Fruit fly (Drosophila melanogaster) whole organism, embryonic: ENCODE results near the gene CG5157.

Source experiments
- Adf1 ChIP-seq: fragments of 200-800 bp; sonication (Bioruptor generic); IDR thresholded peaks from 2 replicates; pipeline ENCODE4 v1.3.6; 2022; ENCODE audit warnings: missing biosample characterization, missing genetic modification characterization
- Atf6 ChIP-seq: fragments of 200-800 bp; sonication (Bioruptor generic); IDR thresholded peaks from 2 replicates; pipeline ENCODE4 v1.3.6; 2022; ENCODE audit warnings: missing biosample characterization, missing genetic modification characterization
- B-H2 ChIP-seq: fragments of 200-800 bp; sonication (Bioruptor generic); optimal IDR thresholded peaks from 2 replicates; lab custom pipeline; 2018; ENCODE audit warnings: missing biosample characterization, mild to moderate bottlenecking, missing genetic modification characterization
- BEAF-32 ChIP-seq: fragments of 200-800 bp; sonication (Bioruptor generic); optimal IDR thresholded peaks from 3 replicates; lab custom pipeline; 2017; ENCODE audit warnings: missing biosample characterization, missing genetic modification characterization, mild to moderate bottlenecking, moderate library complexity, missing genetic modification reagents
- Bdp1 ChIP-seq: fragments of 200-800 bp; sonication (Bioruptor generic); optimal IDR thresholded peaks from 3 replicates; lab custom pipeline; 2016; ENCODE audit warnings: missing biosample characterization, missing genetic modification characterization
- CG10274 ChIP-seq: fragments of 200-800 bp; sonication (Bioruptor generic); optimal IDR thresholded peaks from 3 replicates; lab custom pipeline; 2017; ENCODE audit warnings: missing biosample characterization, mild to moderate bottlenecking, missing genetic modification characterization
- CG10366 ChIP-seq: fragments of 200-800 bp; sonication (Bioruptor generic); IDR thresholded peaks from 2 replicates; pipeline ENCODE4 v1.3.6; 2022; ENCODE audit warnings: missing biosample characterization, missing genetic modification characterization
- CG10543 ChIP-seq: fragments of 200-800 bp; sonication (Bioruptor generic); optimal IDR thresholded peaks from 3 replicates; lab custom pipeline; 2017; ENCODE audit warnings: missing biosample characterization, mild to moderate bottlenecking, missing genetic modification characterization, moderate library complexity
- CG11093 ChIP-seq: fragments of 200-800 bp; sonication (Bioruptor generic); IDR thresholded peaks from 3 replicates; pipeline ENCODE4 v1.3.6; 2022; ENCODE audit warnings: missing biosample characterization, missing genetic modification characterization
- CG11398 ChIP-seq: fragments of 200-800 bp; sonication (Bioruptor generic); optimal IDR thresholded peaks from 2 replicates; lab custom pipeline; 2016; ENCODE audit warnings: missing biosample characterization, missing genetic modification characterization
- CG12769 ChIP-seq: fragments of 200-800 bp; sonication (Bioruptor generic); optimal IDR thresholded peaks from 2 replicates; lab custom pipeline; 2019; ENCODE audit warnings: missing biosample characterization, mild to moderate bottlenecking, missing genetic modification characterization, moderate library complexity
- CG13287 ChIP-seq: fragments of 200-800 bp; sonication (Bioruptor generic); IDR thresholded peaks from 2 replicates; pipeline ENCODE4 v1.3.6; 2022; ENCODE audit warnings: missing biosample characterization, missing genetic modification characterization; ENCODE audit not compliant: partially characterized antibody
- CG14050 ChIP-seq: fragments of 200-800 bp; sonication (Bioruptor generic); IDR thresholded peaks from 3 replicates; pipeline ENCODE4 v1.3.6; 2022; ENCODE audit warnings: missing biosample characterization, missing genetic modification characterization
- CG15479 ChIP-seq: fragments of 200-800 bp; sonication (Bioruptor generic); optimal IDR thresholded peaks from 3 replicates; lab custom pipeline; 2019; ENCODE audit warnings: missing biosample characterization, mild to moderate bottlenecking, missing genetic modification characterization, moderate library complexity
- CG1603 ChIP-seq: fragments of 200-800 bp; sonication (Bioruptor generic); optimal IDR thresholded peaks from 2 replicates; lab custom pipeline; 2019; ENCODE audit warnings: missing biosample characterization, mild to moderate bottlenecking, missing genetic modification characterization, moderate library complexity
- CG17361 ChIP-seq: fragments of 200-800 bp; sonication (Bioruptor generic); IDR thresholded peaks from 3 replicates; pipeline ENCODE4 v1.3.6; 2022; ENCODE audit warnings: missing biosample characterization, missing genetic modification characterization
- CG2129 ChIP-seq: fragments of 200-800 bp; sonication (Bioruptor generic); IDR thresholded peaks from 2 replicates; pipeline ENCODE4 v1.3.6; 2022; ENCODE audit warnings: missing biosample characterization, missing genetic modification characterization; ENCODE audit not compliant: partially characterized antibody
- CG3838 ChIP-seq: fragments of 200-800 bp; sonication (Bioruptor generic); optimal IDR thresholded peaks from 3 replicates; lab custom pipeline; 2016; ENCODE audit warnings: missing biosample characterization, missing genetic modification characterization
- CG6254 ChIP-seq: fragments of 200-800 bp; sonication (Bioruptor generic); optimal IDR thresholded peaks from 3 replicates; lab custom pipeline; 2017; ENCODE audit warnings: mild to moderate bottlenecking, missing biosample characterization, missing genetic modification reagents, missing genetic modification characterization
- CG7745 ChIP-seq: fragments of 200-800 bp; sonication (Bioruptor generic); optimal IDR thresholded peaks from 2 replicates; lab custom pipeline; 2018; ENCODE audit warnings: missing biosample characterization, mild to moderate bottlenecking, missing genetic modification characterization, moderate library complexity
- CG8924 ChIP-seq: fragments of 200-800 bp; optimal IDR thresholded peaks from 3 replicates; lab custom pipeline; 2019; ENCODE audit warnings: missing biosample characterization, mild to moderate bottlenecking, missing genetic modification characterization, moderate library complexity
- CTCF ChIP-seq: fragments of 200-800 bp; sonication (Bioruptor generic); optimal IDR thresholded peaks from 2 replicates; lab custom pipeline; 2017; ENCODE audit warnings: missing biosample characterization, mild to moderate bottlenecking, missing genetic modification characterization, moderate library complexity
- CrebB ChIP-seq: fragments of 200-800 bp; sonication (Bioruptor generic); optimal IDR thresholded peaks from 3 replicates; lab custom pipeline; 2018; ENCODE audit warnings: missing biosample characterization, mild to moderate bottlenecking, missing genetic modification characterization
- Dek ChIP-seq: fragments of 200-800 bp; sonication (Bioruptor generic); optimal IDR thresholded peaks from 3 replicates; lab custom pipeline; 2019; ENCODE audit warnings: missing biosample characterization, mild to moderate bottlenecking, missing genetic modification characterization, moderate library complexity
- Doc2 ChIP-seq: fragments of 200-800 bp; sonication (Bioruptor generic); IDR thresholded peaks from 2 replicates; pipeline ENCODE4 v1.3.6; 2022; ENCODE audit warnings: missing biosample characterization, missing genetic modification characterization
- HLH4C ChIP-seq: fragments of 200-800 bp; sonication (Bioruptor generic); IDR thresholded peaks from 3 replicates; pipeline ENCODE4 v1.3.6; 2022; ENCODE audit warnings: missing biosample characterization, missing genetic modification characterization; ENCODE audit not compliant: partially characterized antibody
- Hr39 ChIP-seq: fragments of >200 bp; optimal IDR thresholded peaks from 2 replicates; lab custom pipeline; 2017
- MESR4 ChIP-seq: fragments of 200-800 bp; sonication (Bioruptor generic); optimal IDR thresholded peaks from 2 replicates; lab custom pipeline; 2018; ENCODE audit warnings: missing biosample characterization, mild to moderate bottlenecking, missing genetic modification characterization, moderate library complexity
- NC2β ChIP-seq: fragments of 200-800 bp; sonication (Bioruptor generic); optimal IDR thresholded peaks from 2 replicates; lab custom pipeline; 2016; ENCODE audit warnings: missing biosample characterization, missing genetic modification characterization
- Neu2 ChIP-seq: fragments of 200-800 bp; sonication (Bioruptor generic); optimal IDR thresholded peaks from 3 replicates; lab custom pipeline; 2016; ENCODE audit warnings: missing biosample characterization, missing genetic modification characterization, borderline replicate concordance
- Tbp ChIP-seq: fragments of >200 bp; optimal IDR thresholded peaks from 2 replicates; lab custom pipeline; 2018; ENCODE audit warnings: missing biosample characterization, missing genetic modification characterization
- bab2 ChIP-seq: fragments of 200-800 bp; sonication (Bioruptor generic); optimal IDR thresholded peaks from 2 replicates; lab custom pipeline; 2016; ENCODE audit warnings: missing biosample characterization, missing genetic modification characterization
- bigmax ChIP-seq: fragments of 200-800 bp; sonication (Bioruptor generic); optimal IDR thresholded peaks from 2 replicates; lab custom pipeline; 2018; ENCODE audit warnings: missing biosample characterization, mild to moderate bottlenecking, missing genetic modification characterization
- caup ChIP-seq: fragments of 200-800 bp; sonication (Bioruptor generic); optimal IDR thresholded peaks from 3 replicates; lab custom pipeline; 2017; ENCODE audit warnings: missing biosample characterization, mild to moderate bottlenecking, missing genetic modification characterization, moderate library complexity; ENCODE audit not compliant: severe bottlenecking
- cg ChIP-seq: fragments of 200-800 bp; sonication (Bioruptor generic); optimal IDR thresholded peaks from 3 replicates; lab custom pipeline; 2019; ENCODE audit warnings: missing biosample characterization, mild to moderate bottlenecking, missing genetic modification characterization, moderate library complexity
- chinmo ChIP-seq: fragments of 200-800 bp; sonication (Bioruptor generic); IDR thresholded peaks from 4 replicates; pipeline ENCODE4 v1.3.6; 2022; ENCODE audit warnings: missing biosample characterization, missing genetic modification characterization; ENCODE audit not compliant: partially characterized antibody
- ci ChIP-seq: fragments of 200-800 bp; sonication (Bioruptor generic); IDR thresholded peaks from 3 replicates; pipeline ENCODE4 v1.3.6; 2022; ENCODE audit warnings: missing biosample characterization, missing genetic modification characterization
- exex ChIP-seq: fragments of 200-800 bp; sonication (Bioruptor generic); optimal IDR thresholded peaks from 4 replicates; lab custom pipeline; 2018; ENCODE audit warnings: missing biosample characterization, mild to moderate bottlenecking, missing genetic modification characterization, moderate library complexity
- grau ChIP-seq: fragments of 200-800 bp; optimal IDR thresholded peaks from 3 replicates; lab custom pipeline; 2019; ENCODE audit warnings: missing biosample characterization, mild to moderate bottlenecking, missing genetic modification characterization, moderate library complexity
- grn ChIP-seq: fragments of 200-800 bp; sonication (Bioruptor generic); optimal IDR thresholded peaks from 3 replicates; lab custom pipeline; 2017; ENCODE audit warnings: missing biosample characterization, missing genetic modification characterization
- ham ChIP-seq: fragments of 200-800 bp; sonication (Bioruptor generic); IDR thresholded peaks from 2 replicates; pipeline ENCODE4 v1.3.6; 2022; ENCODE audit warnings: missing biosample characterization, missing genetic modification characterization
- hbn ChIP-seq: fragments of 200-800 bp; sonication (Bioruptor generic); IDR thresholded peaks from 2 replicates; pipeline ENCODE4 v1.3.6; 2022; ENCODE audit warnings: missing biosample characterization, missing genetic modification characterization; ENCODE audit not compliant: partially characterized antibody
- her ChIP-seq: fragments of 200-800 bp; sonication (Bioruptor generic); optimal IDR thresholded peaks from 2 replicates; lab custom pipeline; 2016; ENCODE audit warnings: missing biosample characterization, missing genetic modification characterization
- nerfin-1 ChIP-seq: fragments of 200-800 bp; sonication (Bioruptor generic); optimal IDR thresholded peaks from 3 replicates; lab custom pipeline; 2019; ENCODE audit warnings: missing biosample characterization, mild to moderate bottlenecking, missing genetic modification characterization, moderate library complexity
- pho ChIP-seq: fragments of 200-800 bp; sonication (Bioruptor generic); optimal IDR thresholded peaks from 2 replicates; lab custom pipeline; 2016; ENCODE audit warnings: missing biosample characterization, missing genetic modification characterization
- pita ChIP-seq: fragments of 200-800 bp; sonication (Bioruptor generic); optimal IDR thresholded peaks from 2 replicates; lab custom pipeline; 2017; ENCODE audit warnings: missing biosample characterization, mild to moderate bottlenecking, missing genetic modification characterization
- repo ChIP-seq: fragments of 200-800 bp; sonication (Bioruptor generic); optimal IDR thresholded peaks from 2 replicates; lab custom pipeline; 2016; ENCODE audit warnings: missing biosample characterization, missing genetic modification characterization
- ro ChIP-seq: fragments of 200-800 bp; sonication (Bioruptor generic); IDR thresholded peaks from 2 replicates; pipeline ENCODE4 v1.3.6; 2022; ENCODE audit warnings: missing biosample characterization, missing genetic modification characterization
- sob ChIP-seq: fragments of 200-800 bp; sonication (Bioruptor generic); IDR thresholded peaks from 2 replicates; pipeline ENCODE4 v1.3.6; 2022; ENCODE audit warnings: missing biosample characterization, missing genetic modification characterization
- ssp ChIP-seq: fragments of 200-800 bp; sonication (Bioruptor generic); IDR thresholded peaks from 2 replicates; pipeline ENCODE4 v1.3.6; 2022; ENCODE audit warnings: missing biosample characterization, missing genetic modification characterization
- tin ChIP-seq: fragments of 200-800 bp; sonication (Bioruptor generic); optimal IDR thresholded peaks from 3 replicates; lab custom pipeline; 2016; ENCODE audit warnings: missing biosample characterization, missing genetic modification characterization
- usp ChIP-seq: fragments of >200 bp; optimal IDR thresholded peaks from 2 replicates; lab custom pipeline; 2017; ENCODE audit warnings: missing biosample characterization, missing genetic modification characterization

Gene CG5157

dm6 chr3L:16150161-16150538, 12.5 kb upstream of the CG5157 start:
- TF ChIP-seq CG11093, result no peak
- TF ChIP-seq CG14050 (GFP tag; lab: Robert Waterston, UW), result no peak
- peak; percentile 46 for TF ChIP-seq cg (GFP tag; lab: Kevin White, UChicago)
- TF ChIP-seq CTCF, result no peak
- no peak for TF ChIP-seq CG3838 (GFP tag; lab: Kevin White, UChicago)
- TF ChIP-seq CG11398 (GFP tag; lab: Kevin White, UChicago), result no peak
- TF ChIP-seq Hr39 (lab: Kevin White, UChicago), result no peak
- no peak for TF ChIP-seq tin (GFP tag; lab: Kevin White, UChicago)
- no peak for TF ChIP-seq MESR4
- TF ChIP-seq pho (GFP tag; lab: Kevin White, UChicago), result no peak
- peak; percentile 26 for TF ChIP-seq caup (GFP tag; lab: Kevin White, UChicago)
- no peak for TF ChIP-seq CG15479 (GFP tag; lab: Kevin White, UChicago)
- 0 out of 3 replicates have a peak, but pooled peaks have one; percentile 14 for TF ChIP-seq ci (GFP tag; lab: Robert Waterston, UW)
- TF ChIP-seq Atf6 (GFP tag; lab: Robert Waterston, UW), result no peak
- TF ChIP-seq bigmax (GFP tag; lab: Kevin White, UChicago), result no peak
- TF ChIP-seq B-H2 (GFP tag; lab: Kevin White, UChicago), result peak; percentile 20
- TF ChIP-seq HLH4C (GFP tag; lab: Robert Waterston, UW), result peak; percentile 36; the same call in 1 of the 3 replicates
- no peak for TF ChIP-seq usp (GFP tag; lab: Kevin White, UChicago)
- TF ChIP-seq Neu2 (GFP tag; lab: Kevin White, UChicago), result no peak
- no peak for TF ChIP-seq NC2β (GFP tag; lab: Kevin White, UChicago)
- no peak for TF ChIP-seq Dek
- TF ChIP-seq CG10366, result no peak
- no peak for TF ChIP-seq nerfin-1 (tag; lab: Kevin White, UChicago)
- no peak for TF ChIP-seq ro (GFP tag; lab: Robert Waterston, UW)
- TF ChIP-seq bab2, result no peak
- TF ChIP-seq grn (GFP tag; lab: Kevin White, UChicago), result peak; percentile 46
- TF ChIP-seq BEAF-32, result no peak
- no peak for TF ChIP-seq CrebB
- no peak for TF ChIP-seq CG1603 (tag; lab: Kevin White, UChicago)
- TF ChIP-seq Tbp, result no peak
- TF ChIP-seq ssp (GFP tag; lab: Robert Waterston, UW), result no peak
- no peak for TF ChIP-seq CG8924 (tag; lab: Kevin White, UChicago)
- TF ChIP-seq CG7745 (tag; lab: Kevin White, UChicago), result no peak
- no peak for TF ChIP-seq CG6254 (GFP tag; lab: Kevin White, UChicago)
- no peak for TF ChIP-seq ham
- no peak for TF ChIP-seq Bdp1 (GFP tag; lab: Kevin White, UChicago)
- TF ChIP-seq her (GFP tag; lab: Kevin White, UChicago), result no peak
- TF ChIP-seq grau (tag; lab: Kevin White, UChicago), result no peak
- TF ChIP-seq sob, result no peak
- no peak for TF ChIP-seq pita
- TF ChIP-seq CG2129 (GFP tag; lab: Robert Waterston, UW), result no peak
- peak; percentile 14 for TF ChIP-seq exex (tag; lab: Kevin White, UChicago)
- peak; percentile 52 for TF ChIP-seq CG12769
- no peak for TF ChIP-seq Doc2 (GFP tag; lab: Robert Waterston, UW)
- TF ChIP-seq Adf1 (GFP tag; lab: Robert Waterston, UW), result peak; percentile 54
- peak; percentile 91; the same call in 3 of the 4 replicates for TF ChIP-seq chinmo (GFP tag; lab: Robert Waterston, UW)
- no peak for TF ChIP-seq CG17361 (GFP tag; lab: Robert Waterston, UW)
- no peak for TF ChIP-seq hbn (GFP tag; lab: Robert Waterston, UW)
- TF ChIP-seq CG10543, result peak; percentile 65
- no peak; the same call in 1 of the 2 replicates for TF ChIP-seq CG13287
- no peak for TF ChIP-seq repo (GFP tag; lab: Kevin White, UChicago)
- no peak for TF ChIP-seq CG10274
